Worm (Caenorhabditis elegans) whole organism, L2 larva: ENCODE data around the gene T21C9.9.

ENCODE experiments used
- C34F6.9 ChIP-seq: fragments of 150-350 bp; optimal IDR thresholded peaks from 2 replicates; lab custom pipeline; 2014; ENCODE audit warnings: missing biosample characterization, missing genetic modification characterization
- Y55F3AM.14 ChIP-seq: fragments of 200-800 bp; sonication (Bioruptor generic); optimal IDR thresholded peaks from 2 replicates; lab custom pipeline; 2018; ENCODE audit warnings: mild to moderate bottlenecking, missing genetic modification characterization, missing compliant biosample characterization
- ama-1 ChIP-seq: fragments of 150-350 bp; optimal IDR thresholded peaks from 2 replicates; lab custom pipeline; 2018; ENCODE audit warnings: inconsistent platforms
- blmp-1 ChIP-seq: sonication (generic microtip); optimal IDR thresholded peaks from 2 replicates; lab custom pipeline; 2017; ENCODE audit warnings: missing genetic modification characterization, mild to moderate bottlenecking, missing compliant biosample characterization, antibody characterized with exemption, moderate library complexity; ENCODE audit not compliant: insufficient read depth
- ceh-16 ChIP-seq: fragments of 150-350 bp; optimal IDR thresholded peaks from 2 replicates; lab custom pipeline; 2014; ENCODE audit warnings: missing biosample characterization, missing genetic modification characterization
- ceh-82 ChIP-seq: fragments of 150-350 bp; optimal IDR thresholded peaks from 2 replicates; lab custom pipeline; 2014; ENCODE audit warnings: missing biosample characterization, missing genetic modification characterization
- crh-2 ChIP-seq: sonication (generic microtip); optimal IDR thresholded peaks from 2 replicates; lab custom pipeline; 2017; ENCODE audit warnings: missing biosample characterization, missing genetic modification characterization
- egl-27 ChIP-seq: sonication (generic microtip); optimal IDR thresholded peaks from 3 replicates; lab custom pipeline; 2017; ENCODE audit warnings: missing biosample characterization, missing genetic modification reagents, missing genetic modification characterization
- elt-1 ChIP-seq: fragments of 150-350 bp; optimal IDR thresholded peaks from 2 replicates; lab custom pipeline; 2014; ENCODE audit warnings: missing biosample characterization, missing genetic modification characterization
- elt-3 ChIP-seq: sonication (generic microtip); optimal IDR thresholded peaks from 2 replicates; lab custom pipeline; 2017; ENCODE audit warnings: missing biosample characterization, missing genetic modification characterization
- fos-1 ChIP-seq: fragments of 150-350 bp; optimal IDR thresholded peaks from 2 replicates; lab custom pipeline; 2014; ENCODE audit warnings: missing biosample characterization, missing genetic modification characterization
- gmeb-1 ChIP-seq: fragments of 150-350 bp; optimal IDR thresholded peaks from 2 replicates; lab custom pipeline; 2014; ENCODE audit warnings: missing biosample characterization, missing genetic modification characterization
- lin-11 ChIP-seq: fragments of 150-350 bp; sonication (generic microtip); optimal IDR thresholded peaks from 2 replicates; lab custom pipeline; 2014; ENCODE audit warnings: missing biosample characterization, missing genetic modification characterization, inconsistent platforms, mixed read lengths
- lin-13 ChIP-seq: fragments of 150-350 bp; optimal IDR thresholded peaks from 2 replicates; lab custom pipeline; 2014; ENCODE audit warnings: missing biosample characterization, missing genetic modification reagents, missing genetic modification characterization
- lsy-2 ChIP-seq, 2 experiments: fragments of 150-350 bp in 1 of 2; sonication (generic microtip) in 1 of 2; optimal IDR thresholded peaks; 2 replicates each; lab custom pipeline; 2014 to 2017; ENCODE audit warnings: missing biosample characterization in 2 of 2, missing genetic modification characterization in 2 of 2
- mab-5 ChIP-seq: fragments of 150-350 bp; optimal IDR thresholded peaks from 2 replicates; lab custom pipeline; 2014; ENCODE audit warnings: missing biosample characterization, missing genetic modification characterization
- mbf-1 ChIP-seq: sonication (generic microtip); optimal IDR thresholded peaks from 2 replicates; lab custom pipeline; 2017; ENCODE audit warnings: missing biosample characterization, missing genetic modification characterization
- nhr-10 ChIP-seq: sonication (generic microtip); optimal IDR thresholded peaks from 2 replicates; lab custom pipeline; 2017; ENCODE audit warnings: missing biosample characterization, missing genetic modification characterization
- nhr-11 ChIP-seq: fragments of 150-350 bp; optimal IDR thresholded peaks from 2 replicates; lab custom pipeline; 2014; ENCODE audit warnings: missing biosample characterization, missing genetic modification characterization
- nhr-12 ChIP-seq: fragments of 150-350 bp; optimal IDR thresholded peaks from 2 replicates; lab custom pipeline; 2014; ENCODE audit warnings: missing biosample characterization, missing genetic modification characterization
- nhr-129 ChIP-seq: fragments of 150-350 bp; optimal IDR thresholded peaks from 2 replicates; lab custom pipeline; 2014; ENCODE audit warnings: missing biosample characterization, missing genetic modification characterization
- nhr-21 ChIP-seq: fragments of 150-350 bp; optimal IDR thresholded peaks from 2 replicates; lab custom pipeline; 2014; ENCODE audit warnings: missing biosample characterization, missing genetic modification characterization
- nhr-23 ChIP-seq: fragments of 150-350 bp; optimal IDR thresholded peaks from 2 replicates; lab custom pipeline; 2014; ENCODE audit warnings: missing biosample characterization, missing genetic modification reagents, missing genetic modification characterization
- nhr-237 ChIP-seq: fragments of 150-350 bp; optimal IDR thresholded peaks from 2 replicates; lab custom pipeline; 2014; ENCODE audit warnings: missing biosample characterization, missing genetic modification characterization
- nhr-6 ChIP-seq: fragments of 150-350 bp; optimal IDR thresholded peaks from 2 replicates; lab custom pipeline; 2014; ENCODE audit warnings: missing biosample characterization, missing genetic modification characterization
- peb-1 ChIP-seq: fragments of 150-350 bp; optimal IDR thresholded peaks from 2 replicates; lab custom pipeline; 2014; ENCODE audit warnings: missing biosample characterization, missing genetic modification characterization
- sem-4 ChIP-seq: fragments of 150-350 bp; optimal IDR thresholded peaks from 2 replicates; lab custom pipeline; 2014; ENCODE audit warnings: missing biosample characterization, missing genetic modification reagents, missing genetic modification characterization
- skn-1 ChIP-seq: sonication (generic microtip); optimal IDR thresholded peaks from 2 replicates; lab custom pipeline; 2017; ENCODE audit warnings: missing biosample characterization, missing genetic modification characterization
- sma-3 ChIP-seq: sonication (generic microtip); optimal IDR thresholded peaks from 2 replicates; lab custom pipeline; 2016; ENCODE audit warnings: missing genetic modification reagents, missing genetic modification characterization, missing compliant biosample characterization
- sma-9 ChIP-seq, 2 experiments: fragments of 150-350 bp in 1 of 2; sonication (generic microtip) in 1 of 2; optimal IDR thresholded peaks; 2 replicates each; lab custom pipeline; 2014 to 2016; ENCODE audit warnings: missing genetic modification characterization in 2 of 2, mild to moderate bottlenecking in 1 of 2, missing biosample characterization in 1 of 2, missing compliant biosample characterization in 1 of 2, missing genetic modification reagents in 1 of 2, moderate library complexity in 1 of 2
- snpc-4 ChIP-seq: fragments of 150-350 bp; optimal IDR thresholded peaks from 2 replicates; lab custom pipeline; 2014; ENCODE audit warnings: missing biosample characterization, missing genetic modification characterization
- unc-62 ChIP-seq: fragments of 150-350 bp; optimal IDR thresholded peaks from 2 replicates; lab custom pipeline; 2014; ENCODE audit warnings: missing biosample characterization, missing genetic modification reagents, missing genetic modification characterization
- zag-1 ChIP-seq: fragments of 150-350 bp; optimal IDR thresholded peaks from 2 replicates; lab custom pipeline; 2014; ENCODE audit warnings: missing biosample characterization, missing genetic modification characterization
- ztf-11 ChIP-seq: sonication (generic microtip); optimal IDR thresholded peaks from 2 replicates; lab custom pipeline; 2017; ENCODE audit warnings: missing biosample characterization, missing genetic modification characterization
- ztf-4 ChIP-seq: fragments of 150-350 bp; optimal IDR thresholded peaks from 2 replicates; lab custom pipeline; 2014; ENCODE audit warnings: missing biosample characterization, missing genetic modification characterization

The T21C9.9 gene

ce11 chrV:10574197-10574596 lies 18.2 kb downstream of the T21C9.9 start:
- TF ChIP-seq nhr-237 (tag; lab: Kevin White, UChicago): no peak
- TF ChIP-seq ama-1 (lab: Kevin White, UChicago): no peak
- TF ChIP-seq nhr-11: no peak
- TF ChIP-seq Y55F3AM.14 (GFP tag; lab: Kevin White, UChicago): no peak
- TF ChIP-seq mab-5: no peak
- no peak for TF ChIP-seq crh-2
- no peak for TF ChIP-seq egl-27

- TF ChIP-seq elt-1 (tag; lab: Kevin White, UChicago) (no peak), mbf-1 (no peak), nhr-11 (no peak), lin-13 (GFP tag; lab: Kevin White, UChicago) (no peak), egl-27 (no peak), nhr-12 (tag; lab: Kevin White, UChicago) (no peak), skn-1 (tag; lab: Kevin White, UChicago) (no peak), peb-1 (no peak), nhr-6 (tag; lab: Kevin White, UChicago) (no peak), ama-1 (lab: Kevin White, UChicago) (no peak), ceh-82 (tag; lab: Kevin White, UChicago) (no peak), blmp-1 (no peak), sem-4 (no peak), nhr-10 (no peak), crh-2 (no peak), elt-3 (tag; lab: Kevin White, UChicago) (no peak)
These were observed 19.8 kb downstream of the T21C9.9 start, which contains the start of gene del-6 for ce11 chrV:10572614-10573013. del-6 (plus strand) TSS chrV:10572914.

ce11 chrV:10571523-10571922 lies 20.9 kb downstream of the T21C9.9 start:
- no peak for TF ChIP-seq elt-1 (tag; lab: Kevin White, UChicago)
- no peak for TF ChIP-seq elt-3 (tag; lab: Kevin White, UChicago)
- TF ChIP-seq nhr-23: no peak
- TF ChIP-seq sma-3 (GFP tag; lab: Kevin White, UChicago): peak; percentile 21
- TF ChIP-seq ztf-4 (tag; lab: Kevin White, UChicago): no peak
- TF ChIP-seq, all 48 proteins: peak for 1

ce11 chrV:10568496-10568895 lies 23.9 kb downstream of the T21C9.9 start:
- TF ChIP-seq C34F6.9 (no peak), skn-1 (tag; lab: Kevin White, UChicago) (no peak), lin-11 (tag; lab: Kevin White, UChicago) (no peak), unc-62 (GFP tag; lab: Kevin White, UChicago) (no peak)

- TF ChIP-seq gmeb-1 (tag; lab: Kevin White, UChicago): peak; percentile 19
- TF ChIP-seq sem-4: no peak
- peak; percentile 50 for TF ChIP-seq sma-9 (GFP tag; optimal IDR thresholded peaks at IDR 0.05; lab: Kevin White, UChicago)
- no peak for TF ChIP-seq sma-9 (tag; optimal IDR thresholded peaks at IDR 0.05; lab: Kevin White, UChicago)
These were observed 27.5 kb downstream of the T21C9.9 start, which contains the start of gene cat-4 for ce11 chrV:10564830-10565365. cat-4 (plus strand) TSS chrV:10564880.

- TF ChIP-seq ztf-11 (no peak), nhr-21 (no peak), blmp-1 (peak; percentile 17), nhr-129 (tag; lab: Kevin White, UChicago) (no peak), ama-1 (lab: Kevin White, UChicago) (no peak), elt-3 (tag; lab: Kevin White, UChicago) (no peak)
These were observed 28.2 kb downstream of the T21C9.9 start for ce11 chrV:10564140-10564539.

ce11 chrV:10562817-10563216 lies 29.6 kb downstream of the T21C9.9 start:
- TF ChIP-seq mbf-1 (no peak), lin-13 (GFP tag; lab: Kevin White, UChicago) (no peak), nhr-11 (no peak), fos-1 (tag; lab: Kevin White, UChicago) (no peak), ztf-11 (no peak), sma-9 (GFP tag; optimal IDR thresholded peaks at IDR 0.05; lab: Kevin White, UChicago) (no peak), sma-9 (tag; optimal IDR thresholded peaks at IDR 0.05; lab: Kevin White, UChicago) (no peak), snpc-4 (tag; lab: Kevin White, UChicago) (no peak), nhr-6 (tag; lab: Kevin White, UChicago) (no peak), zag-1 (tag; lab: Kevin White, UChicago) (no peak), ceh-16 (tag; lab: Kevin White, UChicago) (no peak), lsy-2 (tag; optimal IDR thresholded peaks at IDR 0.05; lab: Kevin White, UChicago) (no peak)
